Fruit fly (Drosophila melanogaster) whole organism, embryonic: ENCODE data around the gene CG10348.

Experiments
- CG14441 ChIP-seq: fragments of 200-800 bp; sonication (Bioruptor generic); IDR thresholded peaks from 2 replicates; pipeline ENCODE4 v1.3.6; 2022; ENCODE audit warnings: missing biosample characterization, missing genetic modification characterization
- CG15073 ChIP-seq: fragments of 200-800 bp; sonication (Bioruptor generic); optimal IDR thresholded peaks from 2 replicates; lab custom pipeline; 2016; ENCODE audit warnings: missing biosample characterization, missing genetic modification characterization
- CG5245 ChIP-seq: fragments of 200-800 bp; sonication (Bioruptor generic); optimal IDR thresholded peaks from 3 replicates; lab custom pipeline; 2016; ENCODE audit warnings: missing biosample characterization, missing genetic modification characterization
- CG7357 ChIP-seq: fragments of 200-800 bp; sonication (Bioruptor generic); IDR thresholded peaks from 3 replicates; pipeline ENCODE4 v1.3.6; 2022; ENCODE audit warnings: missing biosample characterization, missing genetic modification characterization
- CG8359 ChIP-seq: fragments of 200-800 bp; sonication (Bioruptor generic); optimal IDR thresholded peaks from 2 replicates; lab custom pipeline; 2017; ENCODE audit warnings: missing biosample characterization, mild to moderate bottlenecking, missing genetic modification characterization, borderline replicate concordance
- wdn ChIP-seq: fragments of 200-800 bp; sonication (Bioruptor generic); IDR thresholded peaks from 2 replicates; pipeline ENCODE4 v1.3.6; 2022; ENCODE audit warnings: missing biosample characterization, missing genetic modification characterization

DNA sequence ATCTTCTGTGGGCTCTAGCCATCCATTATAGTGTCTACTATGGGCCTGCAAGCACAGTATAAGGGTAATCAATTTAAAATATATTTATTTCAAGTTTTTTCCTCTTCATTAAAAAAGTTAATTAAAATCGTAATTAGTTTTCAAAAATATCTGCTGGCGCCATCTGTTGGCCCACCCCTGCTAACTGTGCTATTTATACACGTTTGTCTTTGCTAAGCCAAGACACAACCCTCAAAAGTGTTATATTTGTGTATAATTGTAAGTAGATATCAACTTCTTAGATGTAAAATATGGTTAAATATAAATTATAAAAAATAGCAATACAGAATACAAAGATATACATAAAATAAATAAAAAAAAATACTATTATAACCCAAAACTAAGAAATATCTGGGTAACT lies 44.2 kb upstream of the CG10348 start:
- TF ChIP-seq CG8359 (GFP tag; lab: Kevin White, UChicago) (no peak), CG5245 (GFP tag; lab: Kevin White, UChicago) (no peak), CG14441 (GFP tag; lab: Robert Waterston, UW) (no peak), CG15073 (GFP tag; lab: Kevin White, UChicago) (no peak), wdn (GFP tag; lab: Robert Waterston, UW) (no peak), CG7357 (GFP tag; lab: Robert Waterston, UW) (no peak)
